Worm (Caenorhabditis elegans) whole organism, midembryonic: ENCODE measurements around the gene srj-7.

Source experiments
- T22C8.4 ChIP-seq: fragments of 200-800 bp; sonication (Bioruptor generic); IDR thresholded peaks from 2 replicates; pipeline ENCODE4 v1.3.6; 2022; ENCODE audit warnings: missing genetic modification characterization, missing compliant biosample characterization
- cog-1 ChIP-seq: sonication (generic microtip); optimal IDR thresholded peaks from 2 replicates; lab custom pipeline; 2016; ENCODE audit warnings: missing genetic modification characterization, missing compliant biosample characterization
- flt-1 ChIP-seq: fragments of 200-800 bp; sonication (Bioruptor generic); IDR thresholded peaks from 2 replicates; pipeline ENCODE4 v1.3.6; 2022; ENCODE audit warnings: missing genetic modification characterization, missing compliant biosample characterization
- klf-2 ChIP-seq: fragments of 200-800 bp; sonication (Bioruptor generic); conservative IDR thresholded peaks from 2 replicates; pipeline ENCODE4 v1.3.6; 2022; ENCODE audit warnings: missing genetic modification reagents, missing genetic modification characterization, missing compliant biosample characterization
- med-1 ChIP-seq: sonication (generic microtip); optimal IDR thresholded peaks from 2 replicates; lab custom pipeline; 2017; ENCODE audit warnings: missing genetic modification characterization, mild to moderate bottlenecking, missing compliant biosample characterization, antibody characterized with exemption, missing genetic modification reagents; ENCODE audit not compliant: insufficient read depth
- ref-1 ChIP-seq: fragments of 200-800 bp; sonication (Bioruptor generic); conservative IDR thresholded peaks from 2 replicates; pipeline ENCODE4 v1.3.6; 2022; ENCODE audit warnings: missing genetic modification reagents, missing genetic modification characterization, missing compliant biosample characterization
- tab-1 ChIP-seq: fragments of 200-800 bp; sonication (Bioruptor generic); IDR thresholded peaks from 2 replicates; pipeline ENCODE4 v1.3.6; 2022; ENCODE audit warnings: missing genetic modification characterization, missing compliant biosample characterization
- ztf-23 ChIP-seq: fragments of 200-800 bp; sonication (Bioruptor generic); IDR thresholded peaks from 2 replicates; pipeline ENCODE4 v1.3.6; 2022; ENCODE audit warnings: missing genetic modification reagents, missing genetic modification characterization, missing compliant biosample characterization
- ztf-29 ChIP-seq: fragments of 200-800 bp; sonication (Bioruptor generic); IDR thresholded peaks from 2 replicates; pipeline ENCODE4 v1.3.6; 2022; ENCODE audit warnings: missing genetic modification reagents, missing genetic modification characterization, missing compliant biosample characterization

srj-7 gene

DNA sequence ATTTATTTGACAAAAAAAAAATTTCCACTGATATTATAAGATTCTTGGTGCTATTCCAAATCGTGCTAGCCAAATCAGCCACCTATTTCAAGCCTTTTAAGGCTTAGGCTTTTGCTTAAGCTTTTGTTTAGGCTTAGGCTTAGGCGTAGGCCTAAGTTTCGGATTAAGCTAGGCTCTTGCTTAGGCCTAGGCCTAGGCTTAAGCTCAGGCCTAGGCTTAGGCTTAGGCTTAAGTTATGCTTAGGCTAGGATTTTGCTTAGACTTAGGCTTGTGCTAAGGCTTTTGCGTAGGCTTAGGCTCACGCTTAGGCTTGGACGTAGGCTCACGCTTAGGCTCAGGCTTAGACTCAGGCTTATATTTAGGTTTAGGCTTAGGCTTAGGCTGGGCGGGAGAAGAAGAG lies 14.7 kb upstream of the srj-7 start:
- TF ChIP-seq T22C8.4 (GFP tag; lab: Robert Waterston, UW): no peak

DNA sequence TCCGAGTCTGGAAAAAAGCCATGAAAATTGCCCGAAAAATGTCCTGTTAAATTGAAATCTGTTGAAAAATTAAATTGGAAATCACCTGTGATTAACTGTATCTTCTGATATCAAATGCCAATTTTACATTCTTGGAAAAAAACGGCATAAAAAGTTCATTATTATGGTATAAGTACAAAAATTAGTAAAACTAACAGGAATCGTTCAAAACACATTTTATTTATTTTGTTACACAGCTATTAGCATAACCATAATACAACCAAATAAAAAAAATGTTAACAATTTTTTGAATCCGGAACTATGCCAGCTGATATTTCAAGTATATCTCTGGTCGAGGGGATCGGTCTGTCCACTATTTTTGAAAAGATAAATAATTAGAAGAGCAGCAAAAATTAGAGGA lies 14.2 kb upstream of the srj-7 start, which contains the start of gene K08D9.10:
K08D9.10 (plus strand) TSS at position 301 of the 400 bp plus-strand sequence.
- TF ChIP-seq ztf-23 (GFP tag; lab: Robert Waterston, UW) (no peak), ztf-29 (GFP tag; lab: Robert Waterston, UW) (no peak), T22C8.4 (GFP tag; lab: Robert Waterston, UW) (no peak), tab-1 (GFP tag; lab: Robert Waterston, UW) (no peak), klf-2 (no peak), flt-1 (GFP tag; lab: Robert Waterston, UW) (no peak), ref-1 (GFP tag; lab: Robert Waterston, UW) (no peak), cog-1 (no peak), med-1 (GFP tag; lab: Kevin White, UChicago) (no peak)

DNA sequence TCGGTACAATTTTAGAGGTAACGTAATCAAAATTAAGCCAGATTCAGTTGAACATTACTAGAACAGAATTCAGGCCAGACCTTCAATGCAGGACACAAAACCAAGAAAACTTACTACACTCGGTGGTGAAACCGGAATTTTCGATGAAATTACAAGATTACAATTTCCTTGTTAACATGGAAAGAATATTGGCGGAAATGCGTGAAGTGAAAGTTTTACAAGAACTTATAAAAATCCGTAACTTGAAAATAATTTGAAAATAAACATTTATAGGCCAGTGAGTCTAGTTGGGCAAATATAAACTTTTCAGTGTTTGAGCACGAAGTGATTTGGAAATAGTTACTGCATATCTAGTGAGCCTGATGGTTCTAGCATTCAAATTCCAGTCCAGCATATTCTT lies 9.9 kb upstream of the srj-7 start, which contains the start of gene K08D9.6:
K08D9.6 (minus strand) TSS at position 101 of the 400 bp plus-strand sequence.
- TF ChIP-seq ref-1 (GFP tag; lab: Robert Waterston, UW) (no peak), ztf-29 (GFP tag; lab: Robert Waterston, UW) (no peak), ztf-23 (GFP tag; lab: Robert Waterston, UW) (no peak), klf-2 (no peak), tab-1 (GFP tag; lab: Robert Waterston, UW) (no peak), T22C8.4 (GFP tag; lab: Robert Waterston, UW) (no peak), med-1 (GFP tag; lab: Kevin White, UChicago) (no peak), flt-1 (GFP tag; lab: Robert Waterston, UW) (no peak), cog-1 (no peak)

DNA sequence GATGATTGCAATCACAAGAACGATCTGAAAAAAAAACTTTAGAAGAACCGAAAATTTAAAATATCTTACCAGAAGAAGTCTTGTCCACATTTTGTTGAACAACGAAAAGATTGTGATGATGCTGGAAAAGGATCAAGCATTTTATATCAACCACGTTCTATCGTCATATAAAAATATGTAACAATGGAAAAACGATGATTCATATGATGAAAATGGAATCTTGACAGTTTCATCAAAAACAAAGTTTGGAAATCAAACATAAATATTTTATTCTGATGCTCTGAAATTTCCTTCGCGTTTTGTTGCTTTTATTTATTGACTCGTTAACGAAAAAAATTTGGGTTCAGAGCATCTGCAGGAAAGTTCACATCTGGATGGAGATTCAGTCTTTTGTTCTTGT lies 8.2 kb upstream of the srj-7 start, which contains the start of the genes K08D9.9 and str-16:
K08D9.9 (minus strand) TSS at position 101 of the 400 bp plus-strand sequence.
str-16 (plus strand) TSS at position 266 of the 400 bp plus-strand sequence.
- no peak for TF ChIP-seq ztf-23 (GFP tag; lab: Robert Waterston, UW)
- no peak for TF ChIP-seq T22C8.4 (GFP tag; lab: Robert Waterston, UW)
- TF ChIP-seq ref-1 (GFP tag; lab: Robert Waterston, UW): no peak
- TF ChIP-seq tab-1 (GFP tag; lab: Robert Waterston, UW): no peak
- TF ChIP-seq med-1 (GFP tag; lab: Kevin White, UChicago): no peak
- no peak for TF ChIP-seq klf-2
- TF ChIP-seq cog-1: no peak
- no peak for TF ChIP-seq flt-1 (GFP tag; lab: Robert Waterston, UW)

DNA sequence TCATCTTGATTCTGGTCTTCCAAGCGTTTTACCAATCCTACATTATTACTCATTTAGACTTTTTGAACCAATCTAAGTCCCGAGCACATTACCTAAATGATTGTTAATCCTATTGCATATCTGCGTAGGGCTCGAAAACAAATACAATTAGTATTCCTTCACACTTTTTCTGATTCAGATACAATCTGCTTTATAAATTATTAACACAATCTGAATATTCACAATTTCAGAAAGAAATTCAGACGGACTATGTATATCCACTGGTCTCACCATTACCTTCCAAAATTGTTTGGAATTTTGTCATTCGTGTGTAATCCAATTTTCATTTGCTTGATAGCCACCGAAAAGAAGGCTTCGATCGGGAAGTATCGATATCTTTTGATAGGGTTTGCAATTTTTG lies 3.6 kb upstream of the srj-7 start, which contains the start of gene srj-11:
srj-11 (plus strand) TSS at position 250 of the 400 bp plus-strand sequence.
- TF ChIP-seq tab-1 (GFP tag; lab: Robert Waterston, UW): no peak
- TF ChIP-seq ztf-23 (GFP tag; lab: Robert Waterston, UW): no peak
- TF ChIP-seq flt-1 (GFP tag; lab: Robert Waterston, UW): no peak
- TF ChIP-seq T22C8.4 (GFP tag; lab: Robert Waterston, UW): no peak
- TF ChIP-seq ztf-29 (GFP tag; lab: Robert Waterston, UW): no peak
- TF ChIP-seq cog-1: no peak
- no peak for TF ChIP-seq med-1 (GFP tag; lab: Kevin White, UChicago)
- no peak for TF ChIP-seq ref-1 (GFP tag; lab: Robert Waterston, UW)
- TF ChIP-seq klf-2: no peak

DNA sequence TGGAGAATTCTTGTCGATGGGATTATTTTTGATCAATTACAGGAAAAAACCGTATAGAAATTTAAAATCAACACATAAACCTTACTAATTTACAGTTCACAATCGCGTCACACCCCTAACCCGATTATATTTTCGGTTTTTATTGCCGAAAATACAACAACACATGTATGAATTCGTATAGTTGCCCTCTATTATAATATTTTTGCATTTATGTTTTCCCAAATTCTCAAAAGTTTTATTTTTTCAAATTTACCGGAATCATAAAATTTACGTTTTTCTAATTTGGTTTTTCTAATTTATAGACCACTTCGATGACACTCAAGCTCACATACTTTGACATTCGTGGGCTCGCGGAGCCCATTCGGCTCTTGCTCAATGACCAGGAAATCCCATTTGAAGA lies 1.8 kb upstream of the srj-7 start, which contains the start of gene gst-23:
gst-23 (plus strand) TSS at position 301 of the 400 bp plus-strand sequence.
- TF ChIP-seq med-1 (GFP tag; lab: Kevin White, UChicago) (no peak), ztf-29 (GFP tag; lab: Robert Waterston, UW) (no peak), T22C8.4 (GFP tag; lab: Robert Waterston, UW) (no peak), ztf-23 (GFP tag; lab: Robert Waterston, UW) (no peak), klf-2 (no peak), cog-1 (no peak), ref-1 (GFP tag; lab: Robert Waterston, UW) (no peak), flt-1 (GFP tag; lab: Robert Waterston, UW) (no peak), tab-1 (GFP tag; lab: Robert Waterston, UW) (no peak)

DNA sequence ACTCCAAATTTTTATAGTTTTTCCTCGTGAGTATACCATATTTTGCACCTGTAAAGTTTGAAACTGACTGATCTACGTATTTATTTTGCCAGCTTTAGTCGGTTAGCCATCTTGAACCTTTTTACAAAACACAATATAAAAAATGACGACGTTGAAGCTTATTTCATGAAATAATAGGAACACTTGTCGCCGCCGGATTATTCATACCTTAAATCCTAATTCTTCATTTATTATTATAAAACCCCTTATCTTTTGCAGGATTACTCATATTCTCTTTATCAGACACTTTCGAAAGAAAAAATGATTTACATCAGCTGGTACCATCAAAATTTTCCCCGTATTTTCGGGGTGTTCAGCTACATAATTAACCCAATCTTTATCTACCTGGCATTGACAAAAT lies 2.7 kb downstream of the srj-7 start, which contains the start of gene srj-8:
srj-8 (plus strand) TSS at position 301 of the 400 bp plus-strand sequence.
- TF ChIP-seq ref-1 (GFP tag; lab: Robert Waterston, UW) (no peak), tab-1 (GFP tag; lab: Robert Waterston, UW) (no peak), T22C8.4 (GFP tag; lab: Robert Waterston, UW) (no peak), ztf-29 (GFP tag; lab: Robert Waterston, UW) (no peak), klf-2 (no peak), cog-1 (no peak), med-1 (GFP tag; lab: Kevin White, UChicago) (no peak), flt-1 (GFP tag; lab: Robert Waterston, UW) (no peak), ztf-23 (GFP tag; lab: Robert Waterston, UW) (no peak)

DNA sequence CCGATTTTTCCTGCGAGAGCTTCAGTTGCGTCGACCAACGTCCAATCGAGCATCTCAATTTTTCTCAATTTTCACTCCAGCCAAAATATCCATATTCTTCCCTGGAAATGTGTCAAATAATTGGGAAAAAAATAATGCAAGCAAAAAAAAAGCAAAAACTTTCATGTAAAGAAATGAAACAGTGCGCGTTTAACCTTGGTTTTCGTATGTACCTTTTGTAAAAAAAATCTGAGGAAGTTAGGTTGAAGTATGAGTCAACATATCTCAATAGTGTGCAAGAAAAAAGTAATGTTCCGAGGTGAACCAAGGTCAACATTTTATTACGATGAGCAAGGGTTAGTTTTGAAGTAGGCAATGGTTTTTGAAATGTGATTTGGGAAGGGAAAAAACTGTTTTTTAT lies 5.3 kb downstream of the srj-7 start, which contains the start of gene T28A11.13:
T28A11.13 (minus strand) TSS at position 101 of the 400 bp plus-strand sequence.
- TF ChIP-seq ztf-29 (GFP tag; lab: Robert Waterston, UW) (no peak), med-1 (GFP tag; lab: Kevin White, UChicago) (no peak), T22C8.4 (GFP tag; lab: Robert Waterston, UW) (no peak), flt-1 (GFP tag; lab: Robert Waterston, UW) (no peak)

DNA sequence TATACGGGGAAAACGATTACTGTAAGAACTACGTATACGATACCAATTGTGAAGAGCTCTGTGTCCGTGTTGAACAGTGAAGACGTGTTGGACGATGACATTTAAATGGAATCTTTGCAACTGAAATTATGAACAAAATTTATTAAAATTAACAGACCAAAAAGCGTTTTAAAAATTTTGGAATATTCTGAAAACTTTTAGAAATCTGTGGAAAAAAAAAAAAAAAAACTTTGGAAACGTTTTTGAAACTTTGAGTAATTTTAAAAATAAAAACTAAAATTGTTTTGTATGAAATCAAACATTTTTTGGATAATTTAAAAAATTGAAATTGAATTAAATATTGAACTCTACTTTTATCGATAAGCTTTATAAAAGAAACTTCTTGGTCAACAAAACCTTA lies 11.2 kb downstream of the srj-7 start, which contains the start of gene srt-63:
srt-63 (minus strand) TSS at position 101 of the 400 bp plus-strand sequence.
- TF ChIP-seq klf-2 (no peak), ztf-23 (GFP tag; lab: Robert Waterston, UW) (no peak), ztf-29 (GFP tag; lab: Robert Waterston, UW) (no peak), med-1 (GFP tag; lab: Kevin White, UChicago) (no peak), tab-1 (GFP tag; lab: Robert Waterston, UW) (no peak), flt-1 (GFP tag; lab: Robert Waterston, UW) (no peak), cog-1 (no peak), T22C8.4 (GFP tag; lab: Robert Waterston, UW) (no peak), ref-1 (GFP tag; lab: Robert Waterston, UW) (no peak)
